3 worm cellular contexts compared by ENCODE assay signal in genomic region chrIV:2639666-2640273, ce11.
TF ChIP-seq lines count a peak whose summit lies in the region.

No protein-coding gene starts in this region.

TF ChIP-seq in whole organism, L1 larva, 84 proteins besides CTCF, POLR2A, EP300 and RAD21 (continued from another document):
- TF ChIP-seq C16A3.4 (tag; optimal IDR thresholded peaks at IDR 0.05; lab: Kevin White, UChicago) (peak; percentile 2), unc-130 (tag; optimal IDR thresholded peaks at IDR 0.05; lab: Kevin White, UChicago) (no peak), efl-1 (optimal IDR thresholded peaks at IDR 0.05; lab: Kevin White, UChicago) (peak in 1 of 2 experiments; percentile 42), efl-1 (GFP tag; optimal IDR thresholded peaks at IDR 0.05 in 1 of 2; lab: Kevin White, UChicago) (peak; percentile 46 to 93), nhr-19 (GFP tag; conservative IDR thresholded peaks at IDR 0.05; lab: Robert Waterston, UW) (peak; percentile 50), zip-4 (GFP tag; optimal IDR thresholded peaks at IDR 0.05; lab: Kevin White, UChicago) (peak; percentile 8), skn-1 (tag; optimal IDR thresholded peaks at IDR 0.05; lab: Kevin White, UChicago) (peak; percentile 29), snu-23 (GFP tag; optimal IDR thresholded peaks at IDR 0.05; lab: Kevin White, UChicago) (peak; percentile 41), nhr-237 (tag; optimal IDR thresholded peaks at IDR 0.05; lab: Kevin White, UChicago) (no peak), xbp-1 (tag; optimal IDR thresholded peaks at IDR 0.05; lab: Kevin White, UChicago) (peak; percentile 21), mep-1 (tag; optimal IDR thresholded peaks at IDR 0.05; lab: Kevin White, UChicago) (peak; percentile 13), nhr-47 (tag; optimal IDR thresholded peaks at IDR 0.05; lab: Kevin White, UChicago) (peak; percentile 61), rnt-1 (tag; optimal IDR thresholded peaks at IDR 0.05; lab: Kevin White, UChicago) (peak; percentile 40), unc-98 (GFP tag; IDR thresholded peaks at IDR 0.05; lab: Robert Waterston, UW) (no peak), nhr-20 (tag; optimal IDR thresholded peaks at IDR 0.05; lab: Kevin White, UChicago) (peak; percentile 19), pag-3 (tag; optimal IDR thresholded peaks at IDR 0.05; lab: Kevin White, UChicago; ENCODE audit: borderline replicate concordance, insufficient read depth) (no peak)

TF ChIP-seq in whole organism, L3 larva, 47 proteins besides CTCF, POLR2A, EP300 and RAD21 (continued from another document):
- TF ChIP-seq fkh-10 (GFP tag; optimal IDR thresholded peaks at IDR 0.05; lab: Kevin White, UChicago) = no peak
- TF ChIP-seq nhr-237 (tag; optimal IDR thresholded peaks at IDR 0.05; lab: Kevin White, UChicago) = no peak
- no peak for TF ChIP-seq nhr-67 (tag; optimal IDR thresholded peaks at IDR 0.05; lab: Kevin White, UChicago)
- no peak for TF ChIP-seq ZK546.5 (tag; optimal IDR thresholded peaks at IDR 0.05; lab: Kevin White, UChicago)
- peak; percentile 95 for TF ChIP-seq ceh-28 (tag; optimal IDR thresholded peaks at IDR 0.05; lab: Kevin White, UChicago)
- TF ChIP-seq nhr-76 (tag; optimal IDR thresholded peaks at IDR 0.05; lab: Kevin White, UChicago) = no peak
- no peak for TF ChIP-seq snpc-4 (tag; optimal IDR thresholded peaks at IDR 0.05; lab: Kevin White, UChicago)
- TF ChIP-seq mml-1 (tag; optimal IDR thresholded peaks at IDR 0.05; lab: Kevin White, UChicago) = no peak
- TF ChIP-seq ceh-82 (tag; optimal IDR thresholded peaks at IDR 0.05; lab: Kevin White, UChicago) = peak; percentile 28
- TF ChIP-seq nhr-43 (tag; optimal IDR thresholded peaks at IDR 0.05; lab: Kevin White, UChicago; ENCODE audit: poor library complexity, severe bottlenecking) = peak; percentile 4
- TF ChIP-seq fos-1 (tag; optimal IDR thresholded peaks at IDR 0.05; lab: Kevin White, UChicago) = no peak
- peak; percentile 13 for TF ChIP-seq hmg-11 (tag; optimal IDR thresholded peaks at IDR 0.05; lab: Kevin White, UChicago)
- no peak for TF ChIP-seq unc-39 (tag; optimal IDR thresholded peaks at IDR 0.05; lab: Kevin White, UChicago)
- peak; percentile 16 for TF ChIP-seq nfya-1 (tag; optimal IDR thresholded peaks at IDR 0.05; lab: Kevin White, UChicago; ENCODE audit: insufficient read depth)
TF ChIP-seq in whole organism, L3 larva: peak in this region for 8.

TF ChIP-seq in whole organism, young adult, 124 proteins besides CTCF, POLR2A, EP300 and RAD21 (continued from another document):
- TF ChIP-seq hrde-1 (tag; optimal IDR thresholded peaks at IDR 0.05; lab: Kevin White, UChicago; ENCODE audit: borderline replicate concordance) = no peak
- no peak for TF ChIP-seq mxl-1 (tag; optimal IDR thresholded peaks at IDR 0.05; lab: Kevin White, UChicago)
- peak; percentile 57 for TF ChIP-seq die-1 (tag; optimal IDR thresholded peaks at IDR 0.05; lab: Kevin White, UChicago)
- peak; percentile 61 for TF ChIP-seq madf-6 (GFP tag; IDR thresholded peaks at IDR 0.05; lab: Robert Waterston, UW)
- TF ChIP-seq lin-40 (tag; optimal IDR thresholded peaks at IDR 0.05; lab: Kevin White, UChicago) = peak; percentile 58
- peak; percentile 46; the same call in 1 of the 2 replicates for TF ChIP-seq Y67H2A.10 (GFP tag; conservative IDR thresholded peaks at IDR 0.05; lab: Robert Waterston, UW)
- TF ChIP-seq lir-1 (GFP tag; conservative IDR thresholded peaks at IDR 0.05; lab: Robert Waterston, UW) = no peak
- TF ChIP-seq attf-5 (GFP tag; optimal IDR thresholded peaks at IDR 0.05; lab: Kevin White, UChicago) = peak; percentile 54
- peak; percentile 83 for TF ChIP-seq lin-26 (GFP tag; IDR thresholded peaks at IDR 0.05; lab: Robert Waterston, UW)
- no peak for TF ChIP-seq snpc-1.1 (tag; optimal IDR thresholded peaks at IDR 0.05; lab: Kevin White, UChicago; ENCODE audit: insufficient read depth)
- TF ChIP-seq Y56A3A.18 (GFP tag; IDR thresholded peaks at IDR 0.05; lab: Robert Waterston, UW) = no peak
- TF ChIP-seq hmg-1.2 (GFP tag; IDR thresholded peaks at IDR 0.05; lab: Robert Waterston, UW) = peak; percentile 60
- TF ChIP-seq tbp1 (GFP tag; optimal IDR thresholded peaks at IDR 0.05; lab: Kevin White, UChicago) = peak; percentile 97
- no peak for TF ChIP-seq mes-4 (tag; optimal IDR thresholded peaks at IDR 0.05; lab: Kevin White, UChicago)
- peak; percentile 47 for TF ChIP-seq chd-7 (tag; optimal IDR thresholded peaks at IDR 0.05; lab: Kevin White, UChicago)
- no peak for TF ChIP-seq unc-130 (GFP tag; optimal IDR thresholded peaks at IDR 0.05; lab: Kevin White, UChicago)
- no peak for TF ChIP-seq Y53F4B.3 (GFP tag; IDR thresholded peaks at IDR 0.05; lab: Robert Waterston, UW)
- no peak for TF ChIP-seq tbx-9 (tag; optimal IDR thresholded peaks at IDR 0.05; lab: Kevin White, UChicago; ENCODE audit: borderline replicate concordance)
- peak; percentile 36; the same call in 1 of the 2 replicates for TF ChIP-seq ceh-91 (GFP tag; IDR thresholded peaks at IDR 0.05; lab: Robert Waterston, UW)
- TF ChIP-seq F52B5.7 (tag; optimal IDR thresholded peaks at IDR 0.05; lab: Kevin White, UChicago) = peak; percentile 48
- TF ChIP-seq K11D2.4 (GFP tag; IDR thresholded peaks at IDR 0.05; lab: Robert Waterston, UW) = no peak
- TF ChIP-seq lsl-1 (GFP tag; optimal IDR thresholded peaks at IDR 0.05; lab: Kevin White, UChicago) = peak; percentile 19
- TF ChIP-seq madf-10 (tag; optimal IDR thresholded peaks at IDR 0.05; lab: Kevin White, UChicago) = peak; percentile 19
- no peak for TF ChIP-seq aptf-3 (GFP tag; IDR thresholded peaks at IDR 0.05; lab: Robert Waterston, UW)
- TF ChIP-seq ceh-40 (GFP tag; IDR thresholded peaks at IDR 0.05; lab: Robert Waterston, UW) = 0 out of 2 replicates have a peak, but pooled peaks have one; percentile 67
- TF ChIP-seq let-526 (GFP tag; IDR thresholded peaks at IDR 0.05; lab: Robert Waterston, UW) = peak; percentile 30; the same call in 1 of the 2 replicates
- TF ChIP-seq egl-44 (GFP tag; IDR thresholded peaks at IDR 0.05; lab: Robert Waterston, UW) = peak; percentile 58; the same call in 1 of the 2 replicates
- TF ChIP-seq tlf-1 (GFP tag; optimal IDR thresholded peaks at IDR 0.05; lab: Kevin White, UChicago) = peak; percentile 23
- TF ChIP-seq T07F8.4 (tag; optimal IDR thresholded peaks at IDR 0.05; lab: Kevin White, UChicago) = peak; percentile 17
- TF ChIP-seq Y53G8AR.9 (GFP tag; conservative IDR thresholded peaks at IDR 0.05; lab: Robert Waterston, UW) = no peak
- TF ChIP-seq nfyb-1 (GFP tag; IDR thresholded peaks at IDR 0.05; lab: Robert Waterston, UW) = peak; percentile 91
- peak; percentile 56; the same call in 1 of the 2 replicates for TF ChIP-seq attf-3 (GFP tag; conservative IDR thresholded peaks at IDR 0.05; lab: Robert Waterston, UW)
- no peak for TF ChIP-seq nfya-2 (GFP tag; IDR thresholded peaks at IDR 0.05; lab: Robert Waterston, UW)
- peak; percentile 87 for TF ChIP-seq ztf-18 (tag; optimal IDR thresholded peaks at IDR 0.05; lab: Kevin White, UChicago)
- TF ChIP-seq C06A6.2 (GFP tag; conservative IDR thresholded peaks at IDR 0.05; lab: Robert Waterston, UW) = no peak
- peak; percentile 42 for TF ChIP-seq snpc-3.4 (tag; optimal IDR thresholded peaks at IDR 0.05; lab: Kevin White, UChicago)
- peak; percentile 79 for TF ChIP-seq dox-1 (GFP tag; IDR thresholded peaks at IDR 0.05; lab: Robert Waterston, UW)
- TF ChIP-seq pbrm-1 (GFP tag; IDR thresholded peaks at IDR 0.05; lab: Robert Waterston, UW) = 0 out of 2 replicates have a peak, but pooled peaks have one; percentile 8
- no peak for TF ChIP-seq unc-62 (GFP tag; optimal IDR thresholded peaks at IDR 0.05; lab: Kevin White, UChicago)
- no peak for TF ChIP-seq hlh-26 (GFP tag; conservative IDR thresholded peaks at IDR 0.05; lab: Robert Waterston, UW)
- no peak for TF ChIP-seq C17E4.6 (GFP tag; IDR thresholded peaks at IDR 0.05; lab: Robert Waterston, UW)
- no peak for TF ChIP-seq sea-2 (GFP tag; IDR thresholded peaks at IDR 0.05; lab: Robert Waterston, UW)
- TF ChIP-seq B0336.3 (GFP tag; IDR thresholded peaks at IDR 0.05; lab: Robert Waterston, UW) = peak; percentile 65
- no peak for TF ChIP-seq nhr-80 (tag; optimal IDR thresholded peaks at IDR 0.05; lab: Kevin White, UChicago)
- no peak for TF ChIP-seq Y95B8A.8 (GFP tag; IDR thresholded peaks at IDR 0.05; lab: Robert Waterston, UW)
- peak; percentile 17 for TF ChIP-seq nhr-90 (tag; optimal IDR thresholded peaks at IDR 0.05; lab: Kevin White, UChicago)
- peak; percentile 42 for TF ChIP-seq repo-1 (tag; optimal IDR thresholded peaks at IDR 0.05; lab: Kevin White, UChicago)
- peak in 1 of 2 experiments; percentile 55 for TF ChIP-seq let-607 (tag; optimal IDR thresholded peaks at IDR 0.05; lab: Kevin White, UChicago)
- TF ChIP-seq zim-3 (tag; optimal IDR thresholded peaks at IDR 0.05; lab: Kevin White, UChicago) = no peak
- TF ChIP-seq ekl-4 (GFP tag; IDR thresholded peaks at IDR 0.05; lab: Robert Waterston, UW) = peak; percentile 65
- TF ChIP-seq rcor-1 (GFP tag; IDR thresholded peaks at IDR 0.05; lab: Robert Waterston, UW) = no peak
- TF ChIP-seq ztf-26 (tag; optimal IDR thresholded peaks at IDR 0.05; lab: Kevin White, UChicago) = peak; percentile 15
- 0 out of 2 replicates have a peak, but pooled peaks have one; percentile 17 for TF ChIP-seq madf-3 (GFP tag; IDR thresholded peaks at IDR 0.05; lab: Robert Waterston, UW)
- no peak for TF ChIP-seq ets-4 (GFP tag; optimal IDR thresholded peaks at IDR 0.05; lab: Kevin White, UChicago)
- TF ChIP-seq F23B12.7 (tag; optimal IDR thresholded peaks at IDR 0.05; lab: Kevin White, UChicago; ENCODE audit: insufficient read depth) = peak; percentile 35
- no peak for TF ChIP-seq Y79H2A.3 (GFP tag; conservative IDR thresholded peaks at IDR 0.05; lab: Robert Waterston, UW)
- TF ChIP-seq pha-4 (tag; optimal IDR thresholded peaks at IDR 0.05; lab: Kevin White, UChicago) = no peak
- 0 out of 2 replicates have a peak, but pooled peaks have one; percentile 34 for TF ChIP-seq zfh-2 (GFP tag; conservative IDR thresholded peaks at IDR 0.05; lab: Robert Waterston, UW)
- TF ChIP-seq F49E8.2 (tag; optimal IDR thresholded peaks at IDR 0.05; lab: Kevin White, UChicago; ENCODE audit: insufficient read depth) = peak; percentile 70
- no peak for TF ChIP-seq snpc-4 (GFP tag; optimal IDR thresholded peaks at IDR 0.05; lab: Kevin White, UChicago)
- TF ChIP-seq snpc-4 (tag; optimal IDR thresholded peaks at IDR 0.05; lab: Kevin White, UChicago) = peak in 3 of 4 experiments; percentile 9 to 54 (median 10)
- 0 out of 2 replicates have a peak, but pooled peaks have one; percentile 30 for TF ChIP-seq ceh-58 (GFP tag; IDR thresholded peaks at IDR 0.05; lab: Robert Waterston, UW)
- TF ChIP-seq fkh-3 (tag; optimal IDR thresholded peaks at IDR 0.05; lab: Kevin White, UChicago) = peak; percentile 21
- TF ChIP-seq F55B11.4 (tag; optimal IDR thresholded peaks at IDR 0.05; lab: Kevin White, UChicago; ENCODE audit: borderline replicate concordance, insufficient read depth) = no peak
- peak; percentile 7 for TF ChIP-seq ceh-79 (tag; optimal IDR thresholded peaks at IDR 0.05; lab: Kevin White, UChicago)
- no peak for TF ChIP-seq madf-8 (GFP tag; conservative IDR thresholded peaks at IDR 0.05; lab: Robert Waterston, UW)
- no peak for TF ChIP-seq mel-28 (tag; optimal IDR thresholded peaks at IDR 0.05; lab: Kevin White, UChicago; ENCODE audit: borderline replicate concordance)
